Worm (Caenorhabditis elegans) whole organism, late embryonic: ENCODE measurements around the gene F36H5.10.

ENCODE experiments used
- eyg-1 ChIP-seq: sonication (generic microtip); optimal IDR thresholded peaks from 2 replicates; lab custom pipeline; 2016; ENCODE audit warnings: missing genotype, missing genetic modification characterization, missing compliant biosample characterization
- npax-4 ChIP-seq: sonication (generic microtip); optimal IDR thresholded peaks from 2 replicates; lab custom pipeline; 2016; ENCODE audit warnings: missing genetic modification characterization, missing compliant biosample characterization
- odd-2 ChIP-seq: sonication (generic microtip); optimal IDR thresholded peaks from 2 replicates; lab custom pipeline; 2017; ENCODE audit warnings: antibody characterized with exemption, mild to moderate bottlenecking, missing genetic modification characterization, missing compliant biosample characterization
- sox-4 ChIP-seq: sonication (generic microtip); optimal IDR thresholded peaks from 2 replicates; lab custom pipeline; 2017; ENCODE audit warnings: mild to moderate bottlenecking, missing genetic modification characterization, inconsistent platforms, missing compliant biosample characterization
- unc-86 ChIP-seq: sonication (generic microtip); optimal IDR thresholded peaks from 2 replicates; lab custom pipeline; 2016; ENCODE audit warnings: missing genetic modification characterization, missing compliant biosample characterization

The F36H5.10 gene

DNA sequence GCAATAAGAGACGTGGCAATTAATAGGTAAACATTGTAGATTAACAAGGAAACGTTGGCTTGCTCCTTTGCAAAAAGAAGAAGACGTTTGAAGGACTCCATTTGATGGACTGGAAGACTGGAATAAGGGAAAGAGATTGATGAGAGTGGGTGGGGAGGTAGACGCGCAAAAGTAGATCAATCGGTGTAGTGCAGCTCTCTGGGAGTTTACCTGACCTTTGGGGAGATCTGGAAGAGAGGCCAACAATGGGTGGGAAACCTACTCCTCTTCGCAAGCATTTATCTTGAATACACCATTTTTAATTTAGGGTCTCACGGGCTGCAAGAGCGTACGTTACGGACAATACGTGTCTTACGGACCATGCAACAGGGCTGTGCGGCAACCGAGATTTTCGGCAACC is 49.2 kb downstream of the F36H5.10 start, which contains the start of gene C08F1.12:
C08F1.12 (minus strand) TSS at position 101 of the 400 bp plus-strand sequence.
- TF ChIP-seq unc-86 (tag; lab: Kevin White, UChicago) (no peak), eyg-1 (no peak), odd-2 (no peak), npax-4 (tag; lab: Kevin White, UChicago) (no peak), sox-4 (no peak)
- TF ChIP-seq, all 69 proteins: peak for 0
